Fruit fly (Drosophila melanogaster): ENCODE measurements around the gene CG44139.

Gene CG44139

dm6 chr2L:2456516-2457392, 32.2 kb downstream of the CG44139 start:
- TF ChIP-seq pan (optimal IDR thresholded peaks at IDR 0.05) (no peak), CG8478 (optimal IDR thresholded peaks at IDR 0.05) (no peak), EcR (GFP tag; optimal IDR thresholded peaks at IDR 0.05) (no peak), psq (optimal IDR thresholded peaks at IDR 0.05) (no peak), Dll (optimal IDR thresholded peaks at IDR 0.05) (no peak), usp (GFP tag; optimal IDR thresholded peaks at IDR 0.05) (no peak)

- TF ChIP-seq CG8478 (optimal IDR thresholded peaks at IDR 0.05) = no peak
- TF ChIP-seq usp (GFP tag; optimal IDR thresholded peaks at IDR 0.05) = no peak
- TF ChIP-seq Dll (optimal IDR thresholded peaks at IDR 0.05) = no peak
- TF ChIP-seq EcR (GFP tag; optimal IDR thresholded peaks at IDR 0.05) = no peak
These were observed 34.6 kb downstream of the CG44139 start for dm6 chr2L:2459238-2459637.

dm6 chr2L:2461322-2461999, 36.9 kb downstream of the CG44139 start:
- TF ChIP-seq CG8478 (optimal IDR thresholded peaks at IDR 0.05) = no peak

- TF ChIP-seq Dll (optimal IDR thresholded peaks at IDR 0.05) = no peak
- no peak for TF ChIP-seq CG8478 (optimal IDR thresholded peaks at IDR 0.05)
- TF ChIP-seq psq (optimal IDR thresholded peaks at IDR 0.05) = no peak
- no peak for TF ChIP-seq usp (GFP tag; optimal IDR thresholded peaks at IDR 0.05)
- no peak for TF ChIP-seq EcR (GFP tag; optimal IDR thresholded peaks at IDR 0.05)
- no peak for TF ChIP-seq pan (optimal IDR thresholded peaks at IDR 0.05)
These were observed 37.8 kb downstream of the CG44139 start for dm6 chr2L:2462306-2462844.

dm6 chr2L:2466360-2466759, 41.8 kb downstream of the CG44139 start:
- TF ChIP-seq psq (optimal IDR thresholded peaks at IDR 0.05) = no peak
- no peak for TF ChIP-seq Dll (optimal IDR thresholded peaks at IDR 0.05)
- no peak for TF ChIP-seq EcR (GFP tag; optimal IDR thresholded peaks at IDR 0.05)
- TF ChIP-seq usp (GFP tag; optimal IDR thresholded peaks at IDR 0.05) = no peak
- no peak for TF ChIP-seq CG8478 (optimal IDR thresholded peaks at IDR 0.05)
- TF ChIP-seq pan (optimal IDR thresholded peaks at IDR 0.05) = no peak

- TF ChIP-seq EcR (GFP tag; optimal IDR thresholded peaks at IDR 0.05) (no peak), Dll (optimal IDR thresholded peaks at IDR 0.05) (no peak), usp (GFP tag; optimal IDR thresholded peaks at IDR 0.05) (no peak), pan (optimal IDR thresholded peaks at IDR 0.05) (no peak), CG8478 (optimal IDR thresholded peaks at IDR 0.05) (no peak), psq (optimal IDR thresholded peaks at IDR 0.05) (no peak)
These were observed 43.2 kb downstream of the CG44139 start for dm6 chr2L:2467722-2468372.

dm6 chr2L:2470585-2470984, 46.0 kb downstream of the CG44139 start:
- TF ChIP-seq CG8478 (optimal IDR thresholded peaks at IDR 0.05) = no peak
- no peak for TF ChIP-seq pan (optimal IDR thresholded peaks at IDR 0.05)
- no peak for TF ChIP-seq EcR (GFP tag; optimal IDR thresholded peaks at IDR 0.05)
- TF ChIP-seq Dll (optimal IDR thresholded peaks at IDR 0.05) = no peak
- TF ChIP-seq usp (GFP tag; optimal IDR thresholded peaks at IDR 0.05) = no peak
- TF ChIP-seq psq (optimal IDR thresholded peaks at IDR 0.05) = no peak

dm6 chr2L:2472740-2473139, 48.1 kb downstream of the CG44139 start:
- TF ChIP-seq EcR (GFP tag; optimal IDR thresholded peaks at IDR 0.05) (no peak), psq (optimal IDR thresholded peaks at IDR 0.05) (no peak), Dll (optimal IDR thresholded peaks at IDR 0.05) (no peak), usp (GFP tag; optimal IDR thresholded peaks at IDR 0.05) (no peak), CG8478 (optimal IDR thresholded peaks at IDR 0.05) (no peak), pan (optimal IDR thresholded peaks at IDR 0.05) (no peak)

- no peak for TF ChIP-seq psq (optimal IDR thresholded peaks at IDR 0.05)
- no peak for TF ChIP-seq pan (optimal IDR thresholded peaks at IDR 0.05)
- no peak for TF ChIP-seq usp (GFP tag; optimal IDR thresholded peaks at IDR 0.05)
- TF ChIP-seq CG8478 (optimal IDR thresholded peaks at IDR 0.05) = no peak
- TF ChIP-seq Dll (optimal IDR thresholded peaks at IDR 0.05) = no peak
- TF ChIP-seq EcR (GFP tag; optimal IDR thresholded peaks at IDR 0.05) = no peak
These were observed 49.3 kb downstream of the CG44139 start for dm6 chr2L:2473842-2474386.
